Worm (Caenorhabditis elegans) whole organism, L4 larva: ENCODE measurements around the gene R102.6.
"Not testable (repeated sequence)": the region's sequence is repeated elsewhere in the genome, so short reads cannot be mapped to it uniquely, and the experiment has no call there.

ENCODE experiments used
- D1046.2 ChIP-seq: fragments of 200-800 bp; sonication (Bioruptor generic); IDR thresholded peaks from 2 replicates; pipeline ENCODE4 v1.3.6; 2022; ENCODE audit warnings: missing genetic modification characterization, missing compliant biosample characterization
- F10B5.3 ChIP-seq: sonication (generic microtip); optimal IDR thresholded peaks from 2 replicates; lab custom pipeline; 2016; ENCODE audit warnings: mild to moderate bottlenecking, missing genetic modification characterization, missing compliant biosample characterization
- F37D6.2 ChIP-seq: sonication (generic microtip); optimal IDR thresholded peaks from 2 replicates; lab custom pipeline; 2016; ENCODE audit warnings: mild to moderate bottlenecking, missing genetic modification characterization, missing compliant biosample characterization
- T20F7.1 ChIP-seq: fragments of 200-800 bp; sonication (Bioruptor generic); optimal IDR thresholded peaks from 2 replicates; lab custom pipeline; 2018; ENCODE audit warnings: mild to moderate bottlenecking, missing genetic modification characterization, missing compliant biosample characterization
- T26A8.4 ChIP-seq: fragments of 200-800 bp; sonication (Bioruptor generic); IDR thresholded peaks from 2 replicates; pipeline ENCODE4 v1.3.6; 2022; ENCODE audit warnings: missing genetic modification characterization, missing compliant biosample characterization
- Y48G9A.11 ChIP-seq: fragments of 200-800 bp; sonication (Bioruptor generic); IDR thresholded peaks from 2 replicates; pipeline ENCODE4 v1.3.6; 2022; ENCODE audit warnings: missing genetic modification reagents, missing genetic modification characterization, missing compliant biosample characterization
- aha-1 ChIP-seq: fragments of 150-350 bp; peaks from one replicate; lab custom pipeline; 2014; ENCODE audit warnings: missing biosample characterization, missing genetic modification characterization
- ama-1 ChIP-seq: fragments of 150-350 bp; optimal IDR thresholded peaks from 2 replicates; lab custom pipeline; 2014; ENCODE audit warnings: inconsistent platforms, mixed read lengths
- ceh-44 ChIP-seq: fragments of 200-800 bp; sonication (Bioruptor generic); IDR thresholded peaks from 2 replicates; pipeline ENCODE4 v1.3.6; 2022; ENCODE audit warnings: missing genetic modification reagents, missing genetic modification characterization, missing compliant biosample characterization
- ctbp-1 ChIP-seq: fragments of 200-800 bp; sonication (Bioruptor generic); IDR thresholded peaks from 2 replicates; pipeline ENCODE4 v1.3.6; 2022; ENCODE audit warnings: missing genetic modification reagents, missing genetic modification characterization, missing compliant biosample characterization
- daf-12 ChIP-seq: fragments of 150-350 bp; optimal IDR thresholded peaks from 2 replicates; lab custom pipeline; 2014; ENCODE audit warnings: missing biosample characterization, missing genetic modification reagents, missing genetic modification characterization
- daf-16 ChIP-seq, 3 experiments: sonication (generic microtip); optimal IDR thresholded peaks; 2 replicates each; lab custom pipeline; 2016 to 2017; ENCODE audit warnings: missing genetic modification characterization in 3 of 3, missing genetic modification reagents in 3 of 3, mild to moderate bottlenecking in 2 of 3, missing compliant biosample characterization in 2 of 3, missing biosample characterization in 1 of 3, moderate library complexity in 1 of 3
- duxl-1 ChIP-seq: sonication (generic microtip); optimal IDR thresholded peaks from 2 replicates; lab custom pipeline; 2016; ENCODE audit warnings: mild to moderate bottlenecking, missing genetic modification characterization, moderate library complexity, missing compliant biosample characterization; ENCODE audit not compliant: poor library complexity
- egl-43 ChIP-seq: fragments of 200-800 bp; sonication (Bioruptor generic); IDR thresholded peaks from 2 replicates; pipeline ENCODE4 v1.3.6; 2022; ENCODE audit warnings: missing genetic modification reagents, missing genetic modification characterization, missing compliant biosample characterization
- gei-8 ChIP-seq: fragments of 200-800 bp; sonication (Bioruptor generic); optimal IDR thresholded peaks from 2 replicates; lab custom pipeline; 2018; ENCODE audit warnings: mild to moderate bottlenecking, missing genetic modification characterization, missing compliant biosample characterization
- hmg-1.1 ChIP-seq: fragments of 200-800 bp; sonication (Bioruptor generic); IDR thresholded peaks from 2 replicates; pipeline ENCODE4 v1.3.6; 2022; ENCODE audit warnings: missing genetic modification reagents, missing genetic modification characterization, missing compliant biosample characterization
- jun-1 ChIP-seq: fragments of 150-350 bp; optimal IDR thresholded peaks from 2 replicates; lab custom pipeline; 2014; ENCODE audit warnings: missing biosample characterization, missing genetic modification reagents, missing genetic modification characterization
- lin-1 ChIP-seq: fragments of 200-800 bp; sonication (Bioruptor generic); IDR thresholded peaks from 2 replicates; pipeline ENCODE4 v1.3.6; 2022; ENCODE audit warnings: missing genetic modification reagents, missing genetic modification characterization, missing compliant biosample characterization
- lin-13 ChIP-seq: fragments of 150-350 bp; optimal IDR thresholded peaks from 2 replicates; lab custom pipeline; 2014; ENCODE audit warnings: missing biosample characterization, missing genetic modification reagents, missing genetic modification characterization
- lin-29 ChIP-seq: fragments of 200-800 bp; sonication (Bioruptor generic); IDR thresholded peaks from 2 replicates; pipeline ENCODE4 v1.3.6; 2022; ENCODE audit warnings: missing genetic modification reagents, missing genetic modification characterization, missing compliant biosample characterization
- lir-3 ChIP-seq: sonication (generic microtip); optimal IDR thresholded peaks from 2 replicates; lab custom pipeline; 2016; ENCODE audit warnings: mild to moderate bottlenecking, missing genetic modification characterization, missing compliant biosample characterization
- madf-5 ChIP-seq, 2 experiments: fragments of 200-800 bp; sonication (Bioruptor generic); IDR thresholded peaks; 2 replicates each; pipeline ENCODE4 v1.3.6; 2022; ENCODE audit warnings: missing compliant biosample characterization in 2 of 2, missing genetic modification characterization in 2 of 2
- mdl-1 ChIP-seq, 2 experiments: fragments of 150-350 bp in 1 of 2; sonication (generic microtip) in 1 of 2; optimal IDR thresholded peaks; 2 replicates each; lab custom pipeline; 2014 to 2017; ENCODE audit warnings: missing biosample characterization in 2 of 2, missing genetic modification characterization in 2 of 2
- mxl-2 ChIP-seq: fragments of 200-800 bp; sonication (Bioruptor generic); conservative IDR thresholded peaks from 2 replicates; pipeline ENCODE4 v1.3.6; 2022; ENCODE audit warnings: missing genetic modification reagents, missing genetic modification characterization, missing compliant biosample characterization
- mxl-3 ChIP-seq: fragments of 200-800 bp; sonication (Bioruptor generic); optimal IDR thresholded peaks from 2 replicates; lab custom pipeline; 2018; ENCODE audit warnings: mild to moderate bottlenecking, missing genetic modification characterization, missing compliant biosample characterization
- nhr-102 ChIP-seq: sonication (generic microtip); optimal IDR thresholded peaks from 2 replicates; lab custom pipeline; 2016; ENCODE audit warnings: mild to moderate bottlenecking, missing genetic modification characterization, moderate library complexity, missing compliant biosample characterization
- nhr-11 ChIP-seq: fragments of 150-350 bp; optimal IDR thresholded peaks from 2 replicates; lab custom pipeline; 2014; ENCODE audit warnings: missing biosample characterization, missing genetic modification characterization
- nhr-25 ChIP-seq: sonication (generic microtip); optimal IDR thresholded peaks from 2 replicates; lab custom pipeline; 2017; ENCODE audit warnings: missing genetic modification characterization, mild to moderate bottlenecking, missing compliant biosample characterization, antibody characterized with exemption, moderate library complexity, borderline replicate concordance; ENCODE audit not compliant: insufficient read depth
- nhr-28 ChIP-seq: fragments of 150-350 bp; optimal IDR thresholded peaks from 2 replicates; lab custom pipeline; 2014; ENCODE audit warnings: missing biosample characterization, missing genetic modification characterization
- nhr-42 ChIP-seq: fragments of 200-800 bp; sonication (Bioruptor generic); IDR thresholded peaks from 2 replicates; pipeline ENCODE4 v1.3.6; 2022; ENCODE audit warnings: missing genetic modification characterization, missing compliant biosample characterization
- nhr-48 ChIP-seq: sonication (generic microtip); optimal IDR thresholded peaks from 2 replicates; lab custom pipeline; 2016; ENCODE audit warnings: mild to moderate bottlenecking, missing genetic modification characterization, missing compliant biosample characterization
- snpc-1.2 ChIP-seq: fragments of 200-800 bp; sonication (Bioruptor generic); IDR thresholded peaks from 2 replicates; pipeline ENCODE4 v1.3.6; 2022; ENCODE audit warnings: missing genetic modification reagents, missing genetic modification characterization, missing compliant biosample characterization
- spr-1 ChIP-seq: sonication (generic microtip); optimal IDR thresholded peaks from 2 replicates; lab custom pipeline; 2016; ENCODE audit warnings: mild to moderate bottlenecking, missing genetic modification characterization, missing compliant biosample characterization
- tag-97 ChIP-seq: fragments of 200-800 bp; sonication (Bioruptor generic); IDR thresholded peaks from 2 replicates; pipeline ENCODE4 v1.3.6; 2022; ENCODE audit warnings: missing genetic modification characterization, missing compliant biosample characterization
- tra-1 ChIP-seq: fragments of 200-800 bp; sonication (Bioruptor generic); IDR thresholded peaks from 2 replicates; pipeline ENCODE4 v1.3.6; 2022; ENCODE audit warnings: missing genetic modification reagents, missing genetic modification characterization, missing compliant biosample characterization
- unc-39 ChIP-seq: sonication (generic microtip); optimal IDR thresholded peaks from 2 replicates; lab custom pipeline; 2017; ENCODE audit warnings: missing biosample characterization, missing genetic modification characterization
- unc-62 ChIP-seq, 3 experiments: fragments of 150-350 bp in 1 of 3; sonication (generic microtip); optimal IDR thresholded peaks in 2 of 3; peaks in 1 of 3; 1 replicate in 1 of 3; 2 replicates in 2 of 3; lab custom pipeline; 2014 to 2017; ENCODE audit warnings: missing biosample characterization in 3 of 3, missing genetic modification characterization in 3 of 3, missing genetic modification reagents in 3 of 3, missing genotype in 1 of 3
- zip-11 ChIP-seq: fragments of 200-800 bp; sonication (Bioruptor generic); IDR thresholded peaks from 2 replicates; pipeline ENCODE4 v1.3.6; 2022; ENCODE audit warnings: missing genetic modification characterization, missing compliant biosample characterization
- ztf-11 ChIP-seq: fragments of 150-350 bp; optimal IDR thresholded peaks from 2 replicates; lab custom pipeline; 2014; ENCODE audit warnings: missing biosample characterization, missing genetic modification characterization

R102.6 gene

DNA sequence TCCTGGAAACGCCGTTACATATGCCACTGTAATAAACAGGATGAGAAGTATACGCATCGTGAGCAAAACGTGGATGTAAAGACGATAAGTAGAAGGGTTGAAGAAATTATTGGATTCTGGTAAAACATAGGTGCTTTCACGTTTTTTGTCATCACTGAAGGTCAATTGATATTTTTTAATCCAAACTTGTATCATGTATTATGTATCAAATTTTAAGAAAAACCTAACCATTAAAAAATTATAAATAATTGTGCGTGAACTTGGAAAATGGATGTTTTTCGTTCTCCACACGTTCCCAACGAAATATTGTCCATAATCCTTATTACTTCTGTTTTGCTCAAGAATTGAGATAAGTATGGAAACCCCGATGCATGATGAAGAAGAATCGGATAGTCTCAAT, 15.9 kb downstream of the R102.6 start, which contains the start of gene R102.8:
R102.8 (minus strand) TSS at position 101 of the 400 bp plus-strand sequence.
- peak in 1 of 2 experiments; percentile 70 for TF ChIP-seq unc-62 (GFP tag; optimal IDR thresholded peaks at IDR 0.05 in 1 of 2; lab: Kevin White, UChicago)
- no peak for TF ChIP-seq unc-62 (tag; optimal IDR thresholded peaks at IDR 0.05; lab: Kevin White, UChicago)
- TF ChIP-seq lir-3 (tag; lab: Kevin White, UChicago), result no peak

DNA sequence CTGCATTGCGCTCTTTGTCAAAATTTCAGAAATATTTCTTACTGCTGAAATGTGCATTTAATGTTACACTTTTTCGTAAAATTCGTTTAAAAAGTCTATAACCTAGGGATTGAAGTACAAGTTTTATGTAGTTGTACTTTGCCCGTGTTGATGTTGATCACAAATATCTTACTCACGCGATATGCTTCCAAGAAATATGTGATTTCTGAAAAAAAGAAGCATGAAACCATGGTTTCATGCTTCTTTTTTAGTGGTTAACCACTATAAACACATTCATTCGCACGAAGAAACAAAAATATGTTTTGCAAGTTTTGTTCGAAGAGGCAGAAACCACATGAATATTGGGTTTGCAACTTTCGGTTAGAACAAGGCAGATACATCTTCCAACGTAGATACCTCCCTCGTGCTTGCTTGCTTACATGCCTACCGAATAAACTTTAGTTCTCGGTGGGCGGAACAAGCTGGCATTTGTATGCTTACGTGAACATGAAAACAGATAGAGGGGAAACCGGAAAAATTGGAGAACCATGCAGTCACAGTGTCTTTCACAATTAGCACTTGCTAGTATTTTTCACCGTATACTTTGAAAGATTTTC, 16.9 kb downstream of the R102.6 start, which contains the start of gene R102.3:
R102.3 (plus strand) TSS at position 546 of the 596 bp plus-strand sequence.
- TF ChIP-seq aha-1 (tag; lab: Kevin White, UChicago) (peak; percentile 21), nhr-11 (tag; lab: Kevin White, UChicago) (peak; percentile 52), lin-13 (GFP tag; lab: Kevin White, UChicago) (no peak)

DNA sequence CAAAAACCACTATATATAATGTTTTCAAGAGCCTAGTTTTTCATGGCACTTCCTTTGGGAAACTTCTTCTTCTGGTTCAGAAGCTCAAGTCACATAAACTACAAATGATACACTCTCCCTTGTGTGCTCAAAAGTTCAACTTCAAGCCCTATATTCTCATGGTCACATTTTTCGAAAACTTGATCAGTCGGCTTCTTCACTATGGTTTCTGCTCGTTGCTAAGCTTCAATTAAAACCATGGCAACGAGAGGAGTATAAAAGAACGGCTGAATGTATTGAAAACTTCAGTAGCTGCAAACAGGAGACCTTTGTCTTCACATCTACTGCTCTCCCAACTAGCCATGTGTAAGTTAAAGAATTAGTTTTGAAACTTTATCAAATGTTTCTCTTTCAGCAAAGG, 18.7 kb downstream of the R102.6 start, which contains the start of gene R102.2:
R102.2 (plus strand) TSS at position 301 of the 400 bp plus-strand sequence.
- not testable (repeated sequence) for TF ChIP-seq tra-1 (GFP tag; lab: Robert Waterston, UW); Y48G9A.11 (GFP tag; lab: Robert Waterston, UW); daf-12 (tag; lab: Kevin White, UChicago)

DNA sequence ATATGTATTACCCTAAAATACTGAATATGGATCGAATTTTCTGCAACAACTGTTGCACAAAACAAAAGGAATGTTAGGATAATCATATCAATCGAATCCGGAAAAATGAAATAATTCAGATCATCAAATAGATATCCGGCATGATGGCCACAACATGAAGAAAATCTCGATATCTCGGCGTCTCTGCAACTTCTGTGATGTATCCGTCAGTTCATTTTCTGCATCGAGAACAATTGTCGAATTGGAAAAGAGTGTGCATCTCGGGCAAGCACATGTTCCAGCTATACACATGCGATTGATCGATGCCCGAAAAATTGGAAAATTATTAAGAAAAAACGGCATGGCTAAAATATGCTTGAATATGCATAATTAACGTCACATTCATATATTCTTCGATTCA, 20.2 kb downstream of the R102.6 start, which contains the start of the genes K08C7.6 and R102.1:
K08C7.6 (minus strand) TSS at position 101 of the 400 bp plus-strand sequence.
R102.1 (plus strand) TSS at position 291 of the 400 bp plus-strand sequence.
- no peak for TF ChIP-seq ama-1 (lab: Kevin White, UChicago)
- no peak for TF ChIP-seq gei-8
- no peak for TF ChIP-seq nhr-42 (GFP tag; lab: Robert Waterston, UW)
- no peak for TF ChIP-seq F10B5.3 (tag; lab: Kevin White, UChicago)
- no peak for TF ChIP-seq daf-16 (GFP tag; optimal IDR thresholded peaks at IDR 0.05; lab: Kevin White, UChicago)
- TF ChIP-seq daf-16 (tag; optimal IDR thresholded peaks at IDR 0.05; lab: Kevin White, UChicago), result no peak
- no peak for TF ChIP-seq T20F7.1 (GFP tag; lab: Kevin White, UChicago)
- no peak for TF ChIP-seq D1046.2 (GFP tag; lab: Robert Waterston, UW)
- TF ChIP-seq F37D6.2, result no peak
- no peak for TF ChIP-seq nhr-25 (tag; lab: Kevin White, UChicago)
- no peak for TF ChIP-seq unc-39 (tag; lab: Kevin White, UChicago)
- TF ChIP-seq mdl-1 (tag; optimal IDR thresholded peaks at IDR 0.05; lab: Kevin White, UChicago), result no peak
- TF ChIP-seq lin-1 (GFP tag; lab: Robert Waterston, UW), result no peak
- no peak for TF ChIP-seq snpc-1.2 (GFP tag; lab: Robert Waterston, UW)
- TF ChIP-seq ceh-44 (GFP tag; lab: Robert Waterston, UW), result no peak
- TF ChIP-seq egl-43 (GFP tag; lab: Robert Waterston, UW), result no peak
- no peak for TF ChIP-seq hmg-1.1 (GFP tag; lab: Robert Waterston, UW)
- no peak for TF ChIP-seq zip-11 (GFP tag; lab: Robert Waterston, UW)
- TF ChIP-seq nhr-28 (tag; lab: Kevin White, UChicago), result no peak
- no peak for TF ChIP-seq ztf-11
- TF ChIP-seq duxl-1 (tag; lab: Kevin White, UChicago), result no peak

DNA sequence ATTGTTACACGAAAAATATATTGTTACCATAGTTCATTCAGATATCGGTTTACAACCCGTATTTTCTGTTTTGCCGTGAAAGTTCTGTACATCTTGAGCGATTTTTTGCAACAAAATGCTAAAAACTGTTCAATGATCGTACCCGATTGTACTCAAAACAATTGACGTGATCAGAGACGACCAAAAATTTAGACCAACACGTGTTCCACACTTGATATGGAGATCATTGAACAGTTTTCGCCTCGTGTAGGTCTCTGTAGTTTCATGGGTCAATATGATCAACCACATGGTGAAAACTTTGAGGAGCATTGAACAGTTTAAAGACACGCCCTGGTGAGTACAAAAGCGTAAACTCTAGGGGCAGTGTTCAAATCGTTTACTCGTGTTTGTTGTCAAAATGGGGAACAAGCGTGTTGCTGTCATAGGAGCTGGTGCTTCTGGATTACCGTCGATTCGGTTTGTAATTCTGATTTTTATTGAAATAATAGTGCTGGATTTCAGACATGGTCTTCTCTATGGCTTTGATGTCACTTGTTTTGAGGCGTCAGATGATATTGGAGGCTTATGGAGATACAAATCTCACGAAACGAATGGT, 23.7 kb downstream of the R102.6 start, which contains the start of gene fmo-2:
fmo-2 (plus strand) TSS at position 370 of the 595 bp plus-strand sequence.
- TF ChIP-seq nhr-28 (tag; lab: Kevin White, UChicago), result peak; percentile 76
- TF ChIP-seq nhr-48, result no peak
- peak; percentile 82 for TF ChIP-seq aha-1 (tag; lab: Kevin White, UChicago)
- no peak for TF ChIP-seq madf-5 (GFP tag; IDR thresholded peaks at IDR 0.05; lab: Robert Waterston, UW)
- no peak for TF ChIP-seq T26A8.4 (GFP tag; lab: Robert Waterston, UW)
- peak; percentile 80 for TF ChIP-seq mxl-3 (GFP tag; lab: Kevin White, UChicago)
- no peak for TF ChIP-seq mxl-2 (GFP tag; lab: Robert Waterston, UW)
- peak in 1 of 2 experiments; percentile 74 for TF ChIP-seq mdl-1 (tag; optimal IDR thresholded peaks at IDR 0.05; lab: Kevin White, UChicago)
- TF ChIP-seq jun-1, result no peak
- TF ChIP-seq tag-97 (GFP tag; lab: Robert Waterston, UW), result no peak
- TF ChIP-seq snpc-1.2 (GFP tag; lab: Robert Waterston, UW), result no peak
- no peak for TF ChIP-seq nhr-102 (tag; lab: Kevin White, UChicago)
- no peak for TF ChIP-seq lin-29 (GFP tag; lab: Robert Waterston, UW)
- TF ChIP-seq tra-1 (GFP tag; lab: Robert Waterston, UW), result 0 out of 2 replicates have a peak, but pooled peaks have one; percentile 28
- no peak for TF ChIP-seq spr-1 (tag; lab: Kevin White, UChicago)
- TF ChIP-seq unc-62 (GFP tag; optimal IDR thresholded peaks at IDR 0.05 in 1 of 2; lab: Kevin White, UChicago), result peak in 1 of 2 experiments; percentile 99
- TF ChIP-seq unc-62 (tag; optimal IDR thresholded peaks at IDR 0.05; lab: Kevin White, UChicago), result no peak
- no peak for TF ChIP-seq ctbp-1 (GFP tag; lab: Robert Waterston, UW)
- no peak for TF ChIP-seq F37D6.2
